Worm (Caenorhabditis elegans): ENCODE results near the gene srj-57.

DNA sequence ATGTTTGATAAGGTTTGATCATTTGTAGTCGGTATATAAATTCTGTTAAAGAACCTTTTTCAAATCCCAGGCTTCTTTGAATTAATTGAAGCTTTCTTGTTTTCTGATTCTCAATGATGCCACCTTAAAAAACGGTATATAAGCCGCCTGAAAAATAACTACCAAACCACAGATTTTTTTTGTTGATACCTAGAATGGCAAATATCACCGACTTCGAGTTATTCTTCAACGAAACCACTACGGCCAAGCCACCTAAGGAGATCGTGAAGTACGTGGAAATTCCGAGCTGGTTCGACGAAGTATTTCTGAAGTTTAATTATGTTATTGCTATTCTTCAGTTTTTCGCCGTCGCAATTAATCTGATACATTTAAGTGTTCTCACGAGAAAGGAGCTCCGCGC, 24.6 kb downstream of the srj-57 start, which contains the start of gene srw-2:
- TF ChIP-seq ama-1 (optimal IDR thresholded peaks at IDR 0.05) (no peak), nhr-11 (tag; optimal IDR thresholded peaks at IDR 0.05) (no peak), tbx-7 (tag; optimal IDR thresholded peaks at IDR 0.05) (no peak)
